Fruit fly (Drosophila melanogaster) whole organism, embryonic: ENCODE data around the gene Pde6.

Experiments
- CG12071 ChIP-seq: fragments of 200-800 bp; sonication (Bioruptor generic); optimal IDR thresholded peaks from 3 replicates; lab custom pipeline; 2018; ENCODE audit warnings: missing biosample characterization, mild to moderate bottlenecking, missing genetic modification characterization
- CG13424 ChIP-seq: fragments of 200-800 bp; sonication (Bioruptor generic); optimal IDR thresholded peaks from 2 replicates; lab custom pipeline; 2019; ENCODE audit warnings: missing biosample characterization, mild to moderate bottlenecking, missing genetic modification characterization, moderate library complexity
- CG14710 ChIP-seq: fragments of 200-800 bp; sonication (Bioruptor generic); optimal IDR thresholded peaks from 3 replicates; lab custom pipeline; 2019; ENCODE audit warnings: missing biosample characterization, mild to moderate bottlenecking, missing genetic modification characterization, moderate library complexity
- CG17912 ChIP-seq: fragments of 200-800 bp; sonication (Bioruptor generic); optimal IDR thresholded peaks from 2 replicates; lab custom pipeline; 2018; ENCODE audit warnings: missing biosample characterization, mild to moderate bottlenecking, missing genetic modification characterization
- CG32532 ChIP-seq: fragments of 200-800 bp; sonication (Bioruptor generic); IDR thresholded peaks from 2 replicates; pipeline ENCODE4 v1.3.6; 2022; ENCODE audit warnings: missing biosample characterization, missing genetic modification characterization
- CG8924 ChIP-seq: fragments of 200-800 bp; optimal IDR thresholded peaks from 3 replicates; lab custom pipeline; 2019; ENCODE audit warnings: missing biosample characterization, mild to moderate bottlenecking, missing genetic modification characterization, moderate library complexity
- HLH54F ChIP-seq: fragments of 200-800 bp; sonication (Bioruptor generic); optimal IDR thresholded peaks from 3 replicates; lab custom pipeline; 2016; ENCODE audit warnings: missing biosample characterization, missing genetic modification characterization
- Hey ChIP-seq: fragments of 200-800 bp; sonication (Bioruptor generic); optimal IDR thresholded peaks from 3 replicates; lab custom pipeline; 2018; ENCODE audit warnings: missing biosample characterization, mild to moderate bottlenecking, missing genetic modification characterization
- Nf-YA ChIP-seq: fragments of 200-800 bp; sonication (Bioruptor generic); IDR thresholded peaks from 2 replicates; pipeline ENCODE4 v1.3.6; 2022; ENCODE audit warnings: missing biosample characterization, missing genetic modification characterization
- Tbp ChIP-seq: fragments of >200 bp; optimal IDR thresholded peaks from 2 replicates; lab custom pipeline; 2018; ENCODE audit warnings: missing biosample characterization, missing genetic modification characterization
- bsh ChIP-seq, 2 experiments: fragments of 200-800 bp; sonication (Bioruptor generic); optimal IDR thresholded peaks; 2 replicates each; lab custom pipeline; 2017 to 2018; ENCODE audit warnings: mild to moderate bottlenecking in 2 of 2, missing biosample characterization in 2 of 2, missing genetic modification characterization in 2 of 2, moderate library complexity in 1 of 2
- ken ChIP-seq: fragments of 200-800 bp; sonication (Bioruptor generic); IDR thresholded peaks from 3 replicates; pipeline ENCODE4 v1.3.6; 2022; ENCODE audit warnings: missing biosample characterization, missing genetic modification characterization
- usp ChIP-seq: fragments of >200 bp; optimal IDR thresholded peaks from 2 replicates; lab custom pipeline; 2017; ENCODE audit warnings: missing biosample characterization, missing genetic modification characterization

DNA sequence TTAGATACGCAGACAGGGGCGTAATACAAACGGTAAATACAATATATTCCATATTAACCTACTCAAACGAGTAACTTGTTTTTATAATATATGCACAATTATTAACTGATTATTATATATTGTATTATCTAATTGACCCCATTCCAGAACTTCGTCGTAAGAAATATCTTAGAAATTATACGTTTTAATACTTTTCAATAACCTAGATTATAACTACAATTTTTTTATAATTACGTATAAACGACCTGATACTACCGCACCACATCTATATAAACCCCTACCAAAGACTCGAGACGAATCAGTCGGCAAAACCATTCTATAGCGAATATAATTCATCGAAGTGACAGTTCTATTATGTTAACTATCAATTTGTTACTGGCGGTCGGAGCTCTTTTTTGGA lies 37.4 kb downstream of the Pde6 start, which contains the start of gene Cyp313a1:
- TF ChIP-seq ken (GFP tag; lab: Robert Waterston, UW): no peak
- no peak for TF ChIP-seq HLH54F
- TF ChIP-seq CG13424 (tag; lab: Kevin White, UChicago): no peak
- TF ChIP-seq Nf-YA (GFP tag; lab: Robert Waterston, UW): no peak
- no peak for TF ChIP-seq Hey (tag; lab: Kevin White, UChicago)
- TF ChIP-seq Tbp (GFP tag; lab: Kevin White, UChicago): no peak
- TF ChIP-seq usp (GFP tag; lab: Kevin White, UChicago): no peak
- TF ChIP-seq CG12071 (GFP tag; lab: Kevin White, UChicago): no peak
- no peak for TF ChIP-seq CG14710 (tag; lab: Kevin White, UChicago)
- no peak for TF ChIP-seq CG17912 (GFP tag; lab: Kevin White, UChicago)
- no peak for TF ChIP-seq CG32532
- no peak for TF ChIP-seq bsh (GFP tag; optimal IDR thresholded peaks at IDR 0.05; lab: Kevin White, UChicago)
- TF ChIP-seq CG8924 (tag; lab: Kevin White, UChicago): no peak
